Worm (Caenorhabditis elegans) whole organism, L2 larva: ENCODE data around the gene M02E1.4.
"Not testable (repeated sequence)": the region's sequence is repeated elsewhere in the genome, so short reads cannot be mapped to it uniquely, and the experiment has no call there.

Source experiments
- C34F6.9 ChIP-seq: fragments of 150-350 bp; optimal IDR thresholded peaks from 2 replicates; lab custom pipeline; 2014; ENCODE audit warnings: missing biosample characterization, missing genetic modification characterization
- F13H6.1 ChIP-seq: sonication (generic microtip); optimal IDR thresholded peaks from 2 replicates; lab custom pipeline; 2016; ENCODE audit warnings: missing genetic modification characterization, missing compliant biosample characterization
- R02D3.7 ChIP-seq: fragments of 150-350 bp; optimal IDR thresholded peaks from 2 replicates; lab custom pipeline; 2014; ENCODE audit warnings: missing biosample characterization, missing genetic modification characterization
- Y55F3AM.14 ChIP-seq: fragments of 200-800 bp; sonication (Bioruptor generic); optimal IDR thresholded peaks from 2 replicates; lab custom pipeline; 2018; ENCODE audit warnings: mild to moderate bottlenecking, missing genetic modification characterization, missing compliant biosample characterization
- ZK546.5 ChIP-seq: sonication (generic microtip); optimal IDR thresholded peaks from 2 replicates; lab custom pipeline; 2017; ENCODE audit warnings: missing biosample characterization, missing genetic modification characterization
- alr-1 ChIP-seq: fragments of 150-350 bp; optimal IDR thresholded peaks from 2 replicates; lab custom pipeline; 2014; ENCODE audit warnings: missing biosample characterization, missing genetic modification characterization
- aly-2 ChIP-seq: fragments of 150-350 bp; optimal IDR thresholded peaks from 2 replicates; lab custom pipeline; 2014; ENCODE audit warnings: missing biosample characterization, missing genetic modification characterization
- ama-1 ChIP-seq: fragments of 150-350 bp; optimal IDR thresholded peaks from 2 replicates; lab custom pipeline; 2018; ENCODE audit warnings: inconsistent platforms
- blmp-1 ChIP-seq: sonication (generic microtip); optimal IDR thresholded peaks from 2 replicates; lab custom pipeline; 2017; ENCODE audit warnings: missing genetic modification characterization, mild to moderate bottlenecking, missing compliant biosample characterization, antibody characterized with exemption, moderate library complexity; ENCODE audit not compliant: insufficient read depth
- ceh-16 ChIP-seq: fragments of 150-350 bp; optimal IDR thresholded peaks from 2 replicates; lab custom pipeline; 2014; ENCODE audit warnings: missing biosample characterization, missing genetic modification characterization
- ceh-82 ChIP-seq: fragments of 150-350 bp; optimal IDR thresholded peaks from 2 replicates; lab custom pipeline; 2014; ENCODE audit warnings: missing biosample characterization, missing genetic modification characterization
- crh-2 ChIP-seq: sonication (generic microtip); optimal IDR thresholded peaks from 2 replicates; lab custom pipeline; 2017; ENCODE audit warnings: missing biosample characterization, missing genetic modification characterization
- dmd-4 ChIP-seq: sonication (generic microtip); optimal IDR thresholded peaks from 2 replicates; lab custom pipeline; 2017; ENCODE audit warnings: missing biosample characterization, missing genetic modification characterization
- egl-27 ChIP-seq: sonication (generic microtip); optimal IDR thresholded peaks from 3 replicates; lab custom pipeline; 2017; ENCODE audit warnings: missing biosample characterization, missing genetic modification reagents, missing genetic modification characterization
- elt-1 ChIP-seq: fragments of 150-350 bp; optimal IDR thresholded peaks from 2 replicates; lab custom pipeline; 2014; ENCODE audit warnings: missing biosample characterization, missing genetic modification characterization
- elt-3 ChIP-seq: sonication (generic microtip); optimal IDR thresholded peaks from 2 replicates; lab custom pipeline; 2017; ENCODE audit warnings: missing biosample characterization, missing genetic modification characterization
- fos-1 ChIP-seq: fragments of 150-350 bp; optimal IDR thresholded peaks from 2 replicates; lab custom pipeline; 2014; ENCODE audit warnings: missing biosample characterization, missing genetic modification characterization
- gmeb-1 ChIP-seq: fragments of 150-350 bp; optimal IDR thresholded peaks from 2 replicates; lab custom pipeline; 2014; ENCODE audit warnings: missing biosample characterization, missing genetic modification characterization
- lin-11 ChIP-seq: fragments of 150-350 bp; sonication (generic microtip); optimal IDR thresholded peaks from 2 replicates; lab custom pipeline; 2014; ENCODE audit warnings: missing biosample characterization, missing genetic modification characterization, inconsistent platforms, mixed read lengths
- lin-13 ChIP-seq: fragments of 150-350 bp; optimal IDR thresholded peaks from 2 replicates; lab custom pipeline; 2014; ENCODE audit warnings: missing biosample characterization, missing genetic modification reagents, missing genetic modification characterization
- lin-39 ChIP-seq: fragments of 150-350 bp; optimal IDR thresholded peaks from 2 replicates; lab custom pipeline; 2014; ENCODE audit warnings: missing biosample characterization, missing genetic modification reagents, missing genetic modification characterization
- lsy-2 ChIP-seq, 2 experiments: fragments of 150-350 bp in 1 of 2; sonication (generic microtip) in 1 of 2; optimal IDR thresholded peaks; 2 replicates each; lab custom pipeline; 2014 to 2017; ENCODE audit warnings: missing biosample characterization in 2 of 2, missing genetic modification characterization in 2 of 2
- mab-5 ChIP-seq: fragments of 150-350 bp; optimal IDR thresholded peaks from 2 replicates; lab custom pipeline; 2014; ENCODE audit warnings: missing biosample characterization, missing genetic modification characterization
- mbf-1 ChIP-seq: sonication (generic microtip); optimal IDR thresholded peaks from 2 replicates; lab custom pipeline; 2017; ENCODE audit warnings: missing biosample characterization, missing genetic modification characterization
- mdl-1 ChIP-seq, 2 experiments: fragments of 150-350 bp in 1 of 2; sonication (generic microtip) in 1 of 2; optimal IDR thresholded peaks; 2 replicates each; lab custom pipeline; 2017; ENCODE audit warnings: missing biosample characterization in 2 of 2, missing genetic modification characterization in 2 of 2
- nhr-10 ChIP-seq: sonication (generic microtip); optimal IDR thresholded peaks from 2 replicates; lab custom pipeline; 2017; ENCODE audit warnings: missing biosample characterization, missing genetic modification characterization
- nhr-11 ChIP-seq: fragments of 150-350 bp; optimal IDR thresholded peaks from 2 replicates; lab custom pipeline; 2014; ENCODE audit warnings: missing biosample characterization, missing genetic modification characterization
- nhr-12 ChIP-seq: fragments of 150-350 bp; optimal IDR thresholded peaks from 2 replicates; lab custom pipeline; 2014; ENCODE audit warnings: missing biosample characterization, missing genetic modification characterization
- nhr-129 ChIP-seq: fragments of 150-350 bp; optimal IDR thresholded peaks from 2 replicates; lab custom pipeline; 2014; ENCODE audit warnings: missing biosample characterization, missing genetic modification characterization
- nhr-21 ChIP-seq: fragments of 150-350 bp; optimal IDR thresholded peaks from 2 replicates; lab custom pipeline; 2014; ENCODE audit warnings: missing biosample characterization, missing genetic modification characterization
- nhr-23 ChIP-seq: fragments of 150-350 bp; optimal IDR thresholded peaks from 2 replicates; lab custom pipeline; 2014; ENCODE audit warnings: missing biosample characterization, missing genetic modification reagents, missing genetic modification characterization
- nhr-237 ChIP-seq: fragments of 150-350 bp; optimal IDR thresholded peaks from 2 replicates; lab custom pipeline; 2014; ENCODE audit warnings: missing biosample characterization, missing genetic modification characterization
- nhr-6 ChIP-seq: fragments of 150-350 bp; optimal IDR thresholded peaks from 2 replicates; lab custom pipeline; 2014; ENCODE audit warnings: missing biosample characterization, missing genetic modification characterization
- peb-1 ChIP-seq: fragments of 150-350 bp; optimal IDR thresholded peaks from 2 replicates; lab custom pipeline; 2014; ENCODE audit warnings: missing biosample characterization, missing genetic modification characterization
- sem-4 ChIP-seq: fragments of 150-350 bp; optimal IDR thresholded peaks from 2 replicates; lab custom pipeline; 2014; ENCODE audit warnings: missing biosample characterization, missing genetic modification reagents, missing genetic modification characterization
- skn-1 ChIP-seq: sonication (generic microtip); optimal IDR thresholded peaks from 2 replicates; lab custom pipeline; 2017; ENCODE audit warnings: missing biosample characterization, missing genetic modification characterization
- sma-3 ChIP-seq: sonication (generic microtip); optimal IDR thresholded peaks from 2 replicates; lab custom pipeline; 2016; ENCODE audit warnings: missing genetic modification reagents, missing genetic modification characterization, missing compliant biosample characterization
- sma-9 ChIP-seq, 2 experiments: fragments of 150-350 bp in 1 of 2; sonication (generic microtip) in 1 of 2; optimal IDR thresholded peaks; 2 replicates each; lab custom pipeline; 2014 to 2016; ENCODE audit warnings: missing genetic modification characterization in 2 of 2, mild to moderate bottlenecking in 1 of 2, missing biosample characterization in 1 of 2, missing compliant biosample characterization in 1 of 2, missing genetic modification reagents in 1 of 2, moderate library complexity in 1 of 2
- snpc-4 ChIP-seq: fragments of 150-350 bp; optimal IDR thresholded peaks from 2 replicates; lab custom pipeline; 2014; ENCODE audit warnings: missing biosample characterization, missing genetic modification characterization
- unc-39 ChIP-seq: fragments of 150-350 bp; optimal IDR thresholded peaks from 2 replicates; lab custom pipeline; 2014; ENCODE audit warnings: missing biosample characterization, missing genetic modification characterization
- unc-55 ChIP-seq: fragments of 150-350 bp; sonication (generic microtip); optimal IDR thresholded peaks from 3 replicates; lab custom pipeline; 2014; ENCODE audit warnings: missing biosample characterization, missing genetic modification reagents, missing genetic modification characterization
- unc-62 ChIP-seq: fragments of 150-350 bp; optimal IDR thresholded peaks from 2 replicates; lab custom pipeline; 2014; ENCODE audit warnings: missing biosample characterization, missing genetic modification reagents, missing genetic modification characterization
- zag-1 ChIP-seq: fragments of 150-350 bp; optimal IDR thresholded peaks from 2 replicates; lab custom pipeline; 2014; ENCODE audit warnings: missing biosample characterization, missing genetic modification characterization
- ztf-1 ChIP-seq: fragments of 200-800 bp; sonication (Bioruptor generic); conservative IDR thresholded peaks from 2 replicates; pipeline ENCODE4 v1.3.6; 2022; ENCODE audit warnings: missing genetic modification characterization, missing compliant biosample characterization
- ztf-4 ChIP-seq: fragments of 150-350 bp; optimal IDR thresholded peaks from 2 replicates; lab custom pipeline; 2014; ENCODE audit warnings: missing biosample characterization, missing genetic modification characterization

M02E1.4 gene

DNA sequence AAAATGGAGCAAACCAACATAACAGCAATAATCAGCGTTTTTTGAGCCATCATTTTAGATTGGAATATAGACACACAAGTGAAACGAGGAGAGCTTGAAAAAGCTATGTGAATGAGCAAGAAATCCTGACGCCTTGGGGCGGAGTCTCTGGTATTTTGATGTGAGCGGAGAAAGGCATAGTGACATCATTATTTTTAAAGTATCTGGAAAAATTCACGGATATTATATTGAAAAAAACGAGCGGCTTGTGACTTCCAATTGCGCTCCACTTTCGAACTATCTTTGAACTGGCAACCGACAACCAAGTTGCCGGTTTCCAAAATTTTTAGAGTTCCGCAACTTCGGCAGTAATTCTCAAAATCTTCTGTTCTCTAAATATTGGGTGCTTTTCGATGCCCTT lies 1.9 kb upstream of the M02E1.4 start, which contains the start of gene nlp-64:
TSS of gene nlp-64 (minus strand) at position 101 of the 400 bp plus-strand sequence.
- no peak for TF ChIP-seq fos-1 (tag; lab: Kevin White, UChicago)
- TF ChIP-seq nhr-11 (tag; lab: Kevin White, UChicago): no peak
- no peak for TF ChIP-seq snpc-4
- no peak for TF ChIP-seq skn-1 (tag; lab: Kevin White, UChicago)
- no peak for TF ChIP-seq nhr-6 (tag; lab: Kevin White, UChicago)
- TF ChIP-seq nhr-23: no peak
- no peak for TF ChIP-seq gmeb-1 (tag; lab: Kevin White, UChicago)
- TF ChIP-seq lin-11 (tag; lab: Kevin White, UChicago): no peak
- TF ChIP-seq F13H6.1 (tag; lab: Kevin White, UChicago): no peak
- no peak for TF ChIP-seq Y55F3AM.14 (GFP tag; lab: Kevin White, UChicago)
- no peak for TF ChIP-seq blmp-1 (tag; lab: Kevin White, UChicago)
- TF ChIP-seq mdl-1 (tag; optimal IDR thresholded peaks at IDR 0.05; lab: Kevin White, UChicago): no peak
- TF ChIP-seq unc-39 (tag; lab: Kevin White, UChicago): no peak
- no peak for TF ChIP-seq zag-1 (tag; lab: Kevin White, UChicago)
- no peak for TF ChIP-seq ama-1
- TF ChIP-seq elt-1: no peak
- no peak for TF ChIP-seq peb-1 (tag; lab: Kevin White, UChicago)
- TF ChIP-seq crh-2: no peak

DNA sequence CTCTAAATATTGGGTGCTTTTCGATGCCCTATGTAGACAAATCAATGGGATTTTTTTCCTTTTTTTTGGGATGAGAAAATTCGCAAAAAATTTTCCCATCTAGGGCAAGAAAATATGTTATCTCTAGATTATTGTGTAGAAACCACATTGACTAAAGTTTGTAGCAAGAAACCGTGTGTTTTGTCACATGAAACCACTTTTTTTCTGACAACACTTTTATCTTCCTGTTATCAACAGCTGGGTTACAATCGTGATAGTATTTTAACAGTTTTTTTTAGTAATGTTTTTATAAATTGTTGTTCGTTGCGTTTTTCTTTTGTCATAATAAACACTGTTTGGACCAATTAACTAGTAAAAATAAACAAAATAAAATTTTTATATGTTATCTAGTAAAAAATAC lies 836 bp upstream of the M02E1.4 start:
- no peak for TF ChIP-seq ztf-4
- TF ChIP-seq nhr-23: no peak

DNA sequence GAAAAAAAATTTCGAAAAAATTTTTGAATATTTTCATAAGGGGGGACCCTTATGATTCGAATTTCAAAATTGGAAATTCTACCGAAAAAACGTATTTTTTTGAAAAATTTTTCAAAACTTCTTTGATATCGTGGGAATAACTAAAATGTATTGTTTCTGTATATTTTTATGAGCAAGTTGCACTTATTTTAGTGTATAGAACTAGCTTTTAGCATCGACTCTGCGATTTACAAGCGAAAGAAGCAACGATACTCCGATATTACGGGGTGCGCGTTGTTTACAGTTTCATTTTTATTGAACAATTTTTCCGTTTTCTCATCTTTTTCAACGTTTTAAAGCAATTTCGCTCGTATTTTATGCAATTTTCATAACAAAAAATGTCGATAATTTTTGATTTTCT lies 9.1 kb downstream of the M02E1.4 start, which contains the start of gene M02E1.3:
TSS of gene M02E1.3 (plus strand) at position 301 of the 400 bp plus-strand sequence.
- not testable (repeated sequence) for TF ChIP-seq gmeb-1 (tag; lab: Kevin White, UChicago); elt-1; ZK546.5

DNA sequence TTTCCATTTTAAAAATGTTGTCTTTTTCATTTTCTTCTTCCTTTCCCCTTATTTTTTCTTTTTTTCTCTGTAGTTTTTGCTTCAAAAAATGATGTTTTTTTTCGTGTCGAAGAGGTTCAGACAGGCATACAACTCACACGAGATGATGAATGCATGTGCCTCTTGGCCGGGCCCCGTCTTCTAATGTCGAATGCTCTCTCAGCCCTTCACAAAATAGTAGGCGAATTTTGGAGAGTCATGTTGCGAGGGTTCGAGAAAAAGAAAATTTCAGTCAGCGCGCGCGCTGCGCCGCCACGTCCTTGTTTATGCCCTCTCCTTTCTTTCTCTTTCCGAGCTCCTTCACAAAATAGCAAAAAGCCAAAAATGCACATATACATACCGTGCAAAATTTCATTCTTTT lies 10.9 kb downstream of the M02E1.4 start:
- TF ChIP-seq lin-39 (no peak), crh-2 (peak; percentile 87), fos-1 (tag; lab: Kevin White, UChicago) (peak; percentile 54), nhr-23 (no peak), sma-3 (GFP tag; lab: Kevin White, UChicago) (no peak), gmeb-1 (tag; lab: Kevin White, UChicago) (no peak), ama-1 (peak; percentile 7), nhr-11 (tag; lab: Kevin White, UChicago) (no peak), ztf-1 (GFP tag; lab: Robert Waterston, UW) (no peak), unc-39 (tag; lab: Kevin White, UChicago) (no peak), alr-1 (no peak), sma-9 (GFP tag; optimal IDR thresholded peaks at IDR 0.05; lab: Kevin White, UChicago) (peak; percentile 64), sma-9 (tag; optimal IDR thresholded peaks at IDR 0.05; lab: Kevin White, UChicago) (no peak), nhr-21 (tag; lab: Kevin White, UChicago) (peak; percentile 20), dmd-4 (no peak), ceh-16 (tag; lab: Kevin White, UChicago) (no peak), ceh-82 (tag; lab: Kevin White, UChicago) (no peak), mbf-1 (tag; lab: Kevin White, UChicago) (no peak), unc-55 (peak; percentile 72), aly-2 (tag; lab: Kevin White, UChicago) (no peak), snpc-4 (no peak), lin-13 (peak; percentile 42), ZK546.5 (no peak), nhr-6 (tag; lab: Kevin White, UChicago) (no peak), mdl-1 (tag; optimal IDR thresholded peaks at IDR 0.05; lab: Kevin White, UChicago) (peak; percentile 84 to 96), zag-1 (tag; lab: Kevin White, UChicago) (peak; percentile 46), sem-4 (tag; lab: Kevin White, UChicago) (peak; percentile 12), peb-1 (tag; lab: Kevin White, UChicago) (no peak), nhr-10 (tag; lab: Kevin White, UChicago) (no peak), lsy-2 (tag; optimal IDR thresholded peaks at IDR 0.05; lab: Kevin White, UChicago) (peak in 1 of 2 experiments; percentile 67), unc-62 (GFP tag; lab: Kevin White, UChicago) (no peak), C34F6.9 (tag; lab: Kevin White, UChicago) (peak; percentile 83), egl-27 (peak; percentile 22), mab-5 (tag; lab: Kevin White, UChicago) (no peak), elt-3 (no peak), skn-1 (tag; lab: Kevin White, UChicago) (no peak), F13H6.1 (tag; lab: Kevin White, UChicago) (peak; percentile 53), lin-11 (tag; lab: Kevin White, UChicago) (peak; percentile 72), elt-1 (no peak), blmp-1 (tag; lab: Kevin White, UChicago) (no peak), R02D3.7 (tag; lab: Kevin White, UChicago) (no peak), ztf-4 (no peak), nhr-237 (no peak), nhr-129 (peak; percentile 77), nhr-12 (no peak)
